Fruit fly (Drosophila melanogaster): ENCODE data around the gene CG13599.

Gene CG13599

DNA sequence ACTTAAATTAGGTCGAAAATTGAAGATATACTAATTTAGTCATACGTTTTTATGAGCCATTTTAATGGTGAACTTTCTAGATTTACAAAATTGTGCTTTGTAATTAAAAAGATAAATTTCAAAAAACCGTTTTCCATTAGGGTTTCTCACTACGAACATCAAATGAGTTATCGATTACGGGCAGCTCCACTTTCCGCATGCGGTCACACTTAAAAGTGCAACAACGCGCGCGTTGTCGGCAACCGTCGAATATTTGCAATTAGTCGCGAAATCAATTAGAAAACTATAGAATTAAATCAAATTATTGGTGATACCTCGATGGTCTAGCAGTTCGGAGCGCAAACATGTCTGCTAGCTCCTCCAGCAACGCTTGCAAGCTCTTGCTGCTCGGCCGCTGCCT lies 7.2 kb upstream of the CG13599 start, which contains the start of gene Ndc1 (continued):
- TF ChIP-seq wek (GFP tag; optimal IDR thresholded peaks at IDR 0.05) (peak; percentile 95), fd96Cb (tag; optimal IDR thresholded peaks at IDR 0.05) (no peak), CG6175 (GFP tag; IDR thresholded peaks at IDR 0.05) (no peak), Ada2b (GFP tag; IDR thresholded peaks at IDR 0.05) (no peak), croc (GFP tag; conservative IDR thresholded peaks at IDR 0.05) (no peak), Asciz (GFP tag; optimal IDR thresholded peaks at IDR 0.05) (no peak), ci (GFP tag; IDR thresholded peaks at IDR 0.05) (no peak), ssp (GFP tag; IDR thresholded peaks at IDR 0.05) (peak; percentile 74), fu2 (GFP tag; optimal IDR thresholded peaks at IDR 0.05) (no peak), NK7.1 (GFP tag; optimal IDR thresholded peaks at IDR 0.05) (no peak), ERR (GFP tag; optimal IDR thresholded peaks at IDR 0.05) (no peak), Camta (GFP tag; optimal IDR thresholded peaks at IDR 0.05) (no peak), Awh (GFP tag; IDR thresholded peaks at IDR 0.05) (no peak), corto (GFP tag; optimal IDR thresholded peaks at IDR 0.05) (no peak), CG13775 (GFP tag; optimal IDR thresholded peaks at IDR 0.05) (no peak), sd (tag; optimal IDR thresholded peaks at IDR 0.05) (no peak), fd3F (GFP tag; optimal IDR thresholded peaks at IDR 0.05) (no peak), sob (GFP tag; IDR thresholded peaks at IDR 0.05) (no peak), CG31365 (tag; optimal IDR thresholded peaks at IDR 0.05) (no peak), CG12104 (GFP tag; optimal IDR thresholded peaks at IDR 0.05) (no peak), dmrt99B (tag; optimal IDR thresholded peaks at IDR 0.05) (no peak), zfh1 (GFP tag; IDR thresholded peaks at IDR 0.05) (no peak), CG5245 (GFP tag; optimal IDR thresholded peaks at IDR 0.05) (no peak), sr (GFP tag; IDR thresholded peaks at IDR 0.05) (no peak), CG1529 (GFP tag; optimal IDR thresholded peaks at IDR 0.05) (no peak), CG15269 (tag; optimal IDR thresholded peaks at IDR 0.05) (no peak), HHEX (GFP tag; optimal IDR thresholded peaks at IDR 0.05) (no peak), Fer2 (tag; optimal IDR thresholded peaks at IDR 0.05) (no peak), CG6791 (GFP tag; IDR thresholded peaks at IDR 0.05; ENCODE audit: partially characterized antibody) (no peak), nmo (GFP tag; optimal IDR thresholded peaks at IDR 0.05) (no peak), Side (GFP tag; optimal IDR thresholded peaks at IDR 0.05) (no peak), CG11247 (GFP tag; IDR thresholded peaks at IDR 0.05) (no peak), CG10543 (GFP tag; optimal IDR thresholded peaks at IDR 0.05) (no peak), CG11695 (GFP tag; IDR thresholded peaks at IDR 0.05) (no peak), CG2120 (GFP tag; optimal IDR thresholded peaks at IDR 0.05) (no peak), bab2 (GFP tag; optimal IDR thresholded peaks at IDR 0.05) (no peak), Eip74EF (GFP tag; optimal IDR thresholded peaks at IDR 0.05) (no peak), CG17568 (GFP tag; optimal IDR thresholded peaks at IDR 0.05) (peak; percentile 100), CG9609 (GFP tag; optimal IDR thresholded peaks at IDR 0.05) (no peak), H2.0 (GFP tag; IDR thresholded peaks at IDR 0.05) (no peak), tin (GFP tag; optimal IDR thresholded peaks at IDR 0.05) (no peak), CG11504 (tag; optimal IDR thresholded peaks at IDR 0.05) (no peak), CG6854 (GFP tag; optimal IDR thresholded peaks at IDR 0.05) (no peak), jumu (GFP tag; optimal IDR thresholded peaks at IDR 0.05) (no peak), CG14710 (tag; optimal IDR thresholded peaks at IDR 0.05) (peak; percentile 32), ems (GFP tag; optimal IDR thresholded peaks at IDR 0.05) (no peak), CG3838 (GFP tag; optimal IDR thresholded peaks at IDR 0.05) (no peak), pnt (GFP tag; optimal IDR thresholded peaks at IDR 0.05) (no peak), Bgb (GFP tag; IDR thresholded peaks at IDR 0.05; ENCODE audit: partially characterized antibody) (peak; percentile 44; the same call in 1 of the 2 replicates), esg (GFP tag; conservative IDR thresholded peaks at IDR 0.05) (no peak), Sin3A (optimal IDR thresholded peaks at IDR 0.05) (peak; percentile 42), CG3163 (GFP tag; optimal IDR thresholded peaks at IDR 0.05) (no peak)
